Worm (Caenorhabditis elegans): Measurements from ENCODE around the gene Y47D7A.2.

Gene Y47D7A.2

DNA sequence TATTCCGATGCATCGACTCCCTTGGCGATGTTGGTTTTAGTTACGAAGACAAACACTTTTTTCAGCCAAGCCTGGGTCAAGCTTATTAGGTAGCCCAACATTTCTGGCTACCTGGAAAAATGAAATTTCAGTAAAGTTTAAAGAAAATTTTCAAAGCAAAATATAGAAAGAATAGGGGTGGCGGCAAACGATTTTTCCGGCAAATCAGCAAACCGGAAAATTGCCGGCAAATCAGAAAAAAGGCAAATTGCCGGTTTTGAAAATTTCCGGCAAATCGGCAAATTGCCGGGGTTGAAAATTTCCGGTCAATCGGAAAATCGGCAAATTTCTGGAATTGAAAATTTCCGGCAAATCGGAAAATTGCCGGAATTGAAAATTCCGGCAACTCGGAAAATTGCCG lies 42.5 kb upstream of the Y47D7A.2 start, which contains the start of gene F32D1.8:
Gene F32D1.8 (minus strand): TSS at position 101 of the 400 bp plus-strand sequence.
- TF ChIP-seq ceh-90 (tag; optimal IDR thresholded peaks at IDR 0.05) (no peak), lin-13 (GFP tag; optimal IDR thresholded peaks at IDR 0.05) (no peak), lin-15B (tag; optimal IDR thresholded peaks at IDR 0.05) (no peak), nhr-76 (tag; optimal IDR thresholded peaks at IDR 0.05) (no peak), mep-1 (tag; optimal IDR thresholded peaks at IDR 0.05) (no peak), nhr-47 (tag; optimal IDR thresholded peaks at IDR 0.05) (no peak), nhr-28 (tag; optimal IDR thresholded peaks at IDR 0.05) (no peak), zag-1 (tag; optimal IDR thresholded peaks at IDR 0.05) (no peak), xbp-1 (tag; optimal IDR thresholded peaks at IDR 0.05) (no peak), fkh-4 (tag; optimal IDR thresholded peaks at IDR 0.05; ENCODE audit: borderline replicate concordance) (no peak), mef-2 (tag; optimal IDR thresholded peaks at IDR 0.05) (no peak), ztf-11 (tag; optimal IDR thresholded peaks at IDR 0.05) (no peak), efl-3 (GFP tag; optimal IDR thresholded peaks at IDR 0.05) (no peak)

DNA sequence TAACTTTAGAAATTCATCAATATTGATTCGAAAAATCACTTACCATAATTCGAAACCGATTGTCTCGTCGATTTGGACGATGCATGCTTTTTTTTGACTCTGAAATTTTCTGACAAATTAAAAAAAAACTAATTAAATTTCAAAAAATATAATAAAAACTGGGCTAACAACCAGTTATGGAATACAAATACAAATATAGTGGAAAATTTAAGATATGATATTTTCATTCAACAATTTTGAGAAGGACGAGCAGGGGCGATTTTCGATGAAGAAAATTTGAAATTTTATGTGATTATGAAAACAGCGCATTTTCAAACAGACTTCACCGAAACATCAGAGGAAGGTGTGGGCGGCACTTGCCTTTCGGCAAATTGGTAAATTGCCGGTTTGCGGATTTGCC lies 37.8 kb upstream of the Y47D7A.2 start, which contains the start of gene F13A2.1:
Gene F13A2.1 (minus strand): TSS at position 101 of the 400 bp plus-strand sequence.
- no peak for TF ChIP-seq efl-1 (optimal IDR thresholded peaks at IDR 0.05)
- TF ChIP-seq efl-1 (GFP tag; optimal IDR thresholded peaks at IDR 0.05 in 1 of 2): peak in 1 of 2 experiments; percentile 48
- TF ChIP-seq nhr-90 (tag; optimal IDR thresholded peaks at IDR 0.05; ENCODE audit: poor library complexity): no peak

DNA sequence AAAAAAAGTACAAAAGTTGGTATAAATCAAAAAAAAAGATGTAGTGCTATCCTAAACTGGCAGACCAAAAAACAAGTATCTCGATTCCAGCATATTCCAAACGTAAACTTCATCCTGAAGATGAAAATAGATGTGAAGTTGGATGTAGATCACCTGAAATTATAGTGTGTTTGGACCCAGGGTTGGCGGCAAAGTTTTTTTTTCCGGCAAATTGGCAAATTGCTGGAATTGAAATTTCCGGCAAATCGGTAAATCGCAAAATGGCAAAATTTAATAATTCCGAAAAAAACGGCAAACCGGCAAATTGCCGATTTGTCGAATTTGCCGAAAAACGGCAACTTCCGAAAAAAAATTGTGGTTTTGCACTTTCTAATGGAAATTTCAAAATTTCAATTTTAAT lies 35.6 kb upstream of the Y47D7A.2 start, which contains the start of gene F13A2.2:
Gene F13A2.2 (minus strand): TSS at position 101 of the 400 bp plus-strand sequence.
- TF ChIP-seq ztf-11 (tag; optimal IDR thresholded peaks at IDR 0.05) (no peak), unc-62 (GFP tag; optimal IDR thresholded peaks at IDR 0.05) (no peak), ceh-8 (GFP tag; optimal IDR thresholded peaks at IDR 0.05) (no peak), nhr-12 (tag; optimal IDR thresholded peaks at IDR 0.05) (no peak), lir-3 (tag; optimal IDR thresholded peaks at IDR 0.05; ENCODE audit: poor library complexity) (no peak), zag-1 (tag; optimal IDR thresholded peaks at IDR 0.05) (no peak), blmp-1 (tag; optimal IDR thresholded peaks at IDR 0.05) (no peak)

DNA sequence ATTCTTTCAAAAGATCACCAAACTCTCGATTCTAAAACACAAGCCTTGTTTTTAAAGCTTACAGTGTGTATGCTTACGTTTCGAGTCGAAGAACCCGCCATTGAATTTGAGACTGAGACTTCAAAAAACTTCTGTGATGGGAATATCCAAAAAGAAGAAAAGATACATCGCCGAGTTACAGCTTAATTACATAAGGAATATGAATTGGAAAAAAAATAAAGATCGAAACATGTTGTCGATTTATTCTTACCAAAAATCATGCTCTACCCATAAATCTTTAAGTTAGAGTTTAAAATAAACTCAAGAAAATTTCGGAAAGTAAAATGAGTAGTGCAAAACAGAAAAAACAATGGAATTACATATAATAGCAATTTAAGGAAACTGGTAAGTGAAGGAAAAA lies 33.9 kb upstream of the Y47D7A.2 start, which contains the start of gene F13A2.10:
Gene F13A2.10 (minus strand): TSS at position 101 of the 400 bp plus-strand sequence.
- no peak for TF ChIP-seq snu-23 (GFP tag; optimal IDR thresholded peaks at IDR 0.05)
- no peak for TF ChIP-seq ceh-88 (GFP tag; IDR thresholded peaks at IDR 0.05)
- TF ChIP-seq nhr-71 (tag; optimal IDR thresholded peaks at IDR 0.05): no peak
- no peak for TF ChIP-seq swsn-7 (tag; optimal IDR thresholded peaks at IDR 0.05)

DNA sequence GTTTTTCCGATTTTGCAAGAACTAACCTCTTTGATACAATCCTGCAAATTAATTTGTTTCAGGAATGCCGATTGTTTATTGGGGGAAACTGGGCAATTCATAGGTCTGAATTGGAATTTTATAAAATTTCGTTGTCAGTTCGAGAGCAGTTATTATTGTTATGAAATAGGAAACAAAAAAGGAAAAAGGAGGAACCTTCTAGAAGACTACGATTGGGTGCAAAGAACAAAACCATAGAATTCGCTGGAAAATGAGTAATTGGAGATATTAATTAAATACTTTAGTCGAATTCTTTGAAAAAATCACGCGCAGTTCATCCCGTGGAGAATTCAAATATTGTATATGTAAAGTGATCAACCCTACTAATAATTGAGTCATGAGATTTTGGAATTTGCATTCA lies 32.7 kb upstream of the Y47D7A.2 start, which contains the start of gene F13A2.9:
Gene F13A2.9 (minus strand): TSS at position 101 of the 400 bp plus-strand sequence.
- TF ChIP-seq skn-1 (tag; optimal IDR thresholded peaks at IDR 0.05) (no peak), F16B12.6 (tag; optimal IDR thresholded peaks at IDR 0.05) (no peak), ets-5 (GFP tag; IDR thresholded peaks at IDR 0.05) (no peak), elt-2 (tag; optimal IDR thresholded peaks at IDR 0.05) (no peak), ztf-11 (tag; optimal IDR thresholded peaks at IDR 0.05) (no peak), tlp-1 (tag; optimal IDR thresholded peaks at IDR 0.05) (no peak), Y116A8C.19 (tag; optimal IDR thresholded peaks at IDR 0.05; ENCODE audit: borderline replicate concordance) (no peak), zip-4 (GFP tag; optimal IDR thresholded peaks at IDR 0.05) (no peak), ceh-90 (tag; optimal IDR thresholded peaks at IDR 0.05) (peak; percentile 27), ceh-8 (GFP tag; optimal IDR thresholded peaks at IDR 0.05) (peak; percentile 74), ceh-88 (GFP tag; IDR thresholded peaks at IDR 0.05) (no peak), hlh-4 (tag; optimal IDR thresholded peaks at IDR 0.05) (no peak), egl-27 (tag; optimal IDR thresholded peaks at IDR 0.05) (no peak), lin-13 (GFP tag; optimal IDR thresholded peaks at IDR 0.05) (no peak), hpl-2 (GFP tag; optimal IDR thresholded peaks at IDR 0.05) (no peak), fkh-4 (tag; optimal IDR thresholded peaks at IDR 0.05; ENCODE audit: borderline replicate concordance) (no peak), pax-3 (tag; optimal IDR thresholded peaks at IDR 0.05) (no peak), fkh-8 (tag; optimal IDR thresholded peaks at IDR 0.05) (peak; percentile 8), ceh-82 (tag; optimal IDR thresholded peaks at IDR 0.05) (no peak)

All from whole organism, L1 larva.